Worm (Caenorhabditis elegans): ENCODE measurements around the gene ZK856.7.

- TF ChIP-seq mdl-1 (tag; optimal IDR thresholded peaks at IDR 0.05) (no peak), F10B5.3 (tag; optimal IDR thresholded peaks at IDR 0.05) (no peak), nhr-42 (GFP tag; IDR thresholded peaks at IDR 0.05) (no peak), aly-2 (tag; optimal IDR thresholded peaks at IDR 0.05) (no peak)
Observed at ce11 chrV:10239861-10240260, 38.0 kb downstream of the ZK856.7 start, which contains the start of gene fipr-8.

All from whole organism, L4 larva.